Worm (Caenorhabditis elegans) whole organism, L3 larva: ENCODE results near the gene npr-16.

Source experiments
- ZK546.5 ChIP-seq: sonication (generic microtip); optimal IDR thresholded peaks from 2 replicates; lab custom pipeline; 2017; ENCODE audit warnings: missing biosample characterization, missing genetic modification characterization
- aly-2 ChIP-seq: fragments of 150-350 bp; optimal IDR thresholded peaks from 2 replicates; lab custom pipeline; 2014; ENCODE audit warnings: missing biosample characterization, missing genetic modification characterization
- ama-1 ChIP-seq: fragments of 150-350 bp; optimal IDR thresholded peaks from 2 replicates; lab custom pipeline; 2018
- ceh-16 ChIP-seq: sonication (generic microtip); optimal IDR thresholded peaks from 2 replicates; lab custom pipeline; 2017; ENCODE audit warnings: missing biosample characterization, missing genetic modification characterization
- ceh-28 ChIP-seq: fragments of 150-350 bp; optimal IDR thresholded peaks from 2 replicates; lab custom pipeline; 2014; ENCODE audit warnings: missing biosample characterization, missing genetic modification reagents, missing genetic modification characterization
- ceh-82 ChIP-seq: fragments of 150-350 bp; optimal IDR thresholded peaks from 2 replicates; lab custom pipeline; 2014; ENCODE audit warnings: missing biosample characterization, missing genetic modification characterization
- ceh-9 ChIP-seq: sonication (generic microtip); optimal IDR thresholded peaks from 2 replicates; lab custom pipeline; 2018; ENCODE audit warnings: missing biosample characterization, missing genetic modification characterization
- daf-12 ChIP-seq: fragments of 150-350 bp; optimal IDR thresholded peaks from 2 replicates; lab custom pipeline; 2014; ENCODE audit warnings: missing biosample characterization, missing genetic modification reagents, missing genetic modification characterization
- egl-27 ChIP-seq: sonication (generic microtip); optimal IDR thresholded peaks from 4 replicates; lab custom pipeline; 2017; ENCODE audit warnings: missing biosample characterization, missing genetic modification reagents, missing genetic modification characterization
- elt-1 ChIP-seq: fragments of 150-350 bp; optimal IDR thresholded peaks from 2 replicates; lab custom pipeline; 2014; ENCODE audit warnings: missing biosample characterization, missing genetic modification characterization
- elt-2 ChIP-seq: sonication (generic microtip); optimal IDR thresholded peaks from 2 replicates; lab custom pipeline; 2016; ENCODE audit warnings: missing genetic modification reagents, mild to moderate bottlenecking, missing genetic modification characterization, missing compliant biosample characterization
- elt-3 ChIP-seq, 3 experiments: fragments of 150-350 bp in 1 of 3; sonication (generic microtip) in 2 of 3; optimal IDR thresholded peaks; 2 replicates in 2 of 3; 4 replicates in 1 of 3; lab custom pipeline; 2014 to 2017; ENCODE audit warnings: missing biosample characterization in 3 of 3, missing genetic modification characterization in 3 of 3
- eor-1 ChIP-seq, 2 experiments: fragments of 150-350 bp; optimal IDR thresholded peaks; 2 replicates each; lab custom pipeline; 2014 to 2018; ENCODE audit warnings: missing biosample characterization in 2 of 2, missing genetic modification characterization in 2 of 2
- fkh-2 ChIP-seq: fragments of 150-350 bp; optimal IDR thresholded peaks from 2 replicates; lab custom pipeline; 2014; ENCODE audit warnings: missing biosample characterization, missing genetic modification reagents, missing genetic modification characterization
- lin-15B ChIP-seq: fragments of 150-350 bp; optimal IDR thresholded peaks from 2 replicates; lab custom pipeline; 2014; ENCODE audit warnings: missing biosample characterization, missing genetic modification characterization
- lin-39 ChIP-seq: fragments of 150-350 bp; optimal IDR thresholded peaks from 2 replicates; lab custom pipeline; 2018; ENCODE audit warnings: missing biosample characterization, missing genetic modification reagents, missing genetic modification characterization
- lsy-12 ChIP-seq: sonication (generic microtip); optimal IDR thresholded peaks from 2 replicates; lab custom pipeline; 2016; ENCODE audit warnings: mild to moderate bottlenecking, missing genetic modification characterization, missing compliant biosample characterization
- mdl-1 ChIP-seq: fragments of 150-350 bp; optimal IDR thresholded peaks from 2 replicates; lab custom pipeline; 2014; ENCODE audit warnings: missing biosample characterization, missing genetic modification characterization
- mml-1 ChIP-seq: fragments of 150-350 bp; sonication (generic microtip); optimal IDR thresholded peaks from 3 replicates; lab custom pipeline; 2014; ENCODE audit warnings: missing biosample characterization, missing genetic modification characterization
- nhr-11 ChIP-seq: fragments of 150-350 bp; optimal IDR thresholded peaks from 2 replicates; lab custom pipeline; 2014; ENCODE audit warnings: missing biosample characterization, missing genetic modification characterization
- nhr-23 ChIP-seq: fragments of 150-350 bp; optimal IDR thresholded peaks from 2 replicates; lab custom pipeline; 2014; ENCODE audit warnings: missing biosample characterization, missing genetic modification reagents, missing genetic modification characterization
- nhr-237 ChIP-seq: fragments of 150-350 bp; optimal IDR thresholded peaks from 2 replicates; lab custom pipeline; 2014; ENCODE audit warnings: missing biosample characterization, missing genetic modification characterization
- nhr-25 ChIP-seq: sonication (generic microtip); optimal IDR thresholded peaks from 2 replicates; lab custom pipeline; 2017; ENCODE audit warnings: missing biosample characterization, missing genetic modification characterization
- nhr-43 ChIP-seq: sonication (generic microtip); optimal IDR thresholded peaks from 2 replicates; lab custom pipeline; 2016; ENCODE audit warnings: mild to moderate bottlenecking, missing genetic modification characterization, missing compliant biosample characterization; ENCODE audit not compliant: poor library complexity, severe bottlenecking
- nhr-67 ChIP-seq: fragments of 150-350 bp; optimal IDR thresholded peaks from 2 replicates; lab custom pipeline; 2014; ENCODE audit warnings: missing biosample characterization, missing genetic modification characterization
- nhr-76 ChIP-seq: fragments of 150-350 bp; sonication (generic microtip); optimal IDR thresholded peaks from 5 replicates; lab custom pipeline; 2014; ENCODE audit warnings: missing biosample characterization, missing genetic modification characterization
- nhr-77 ChIP-seq: fragments of 150-350 bp; optimal IDR thresholded peaks from 2 replicates; lab custom pipeline; 2014; ENCODE audit warnings: missing biosample characterization, missing genetic modification characterization
- pha-4 ChIP-seq: fragments of 150-350 bp; optimal IDR thresholded peaks from 2 replicates; lab custom pipeline; 2014; ENCODE audit warnings: missing biosample characterization, missing genetic modification reagents, missing genetic modification characterization
- pqm-1 ChIP-seq: fragments of 150-350 bp; optimal IDR thresholded peaks from 2 replicates; lab custom pipeline; 2017; ENCODE audit warnings: missing biosample characterization, missing genetic modification characterization, inconsistent platforms
- sea-2 ChIP-seq: fragments of 150-350 bp; sonication (generic microtip); optimal IDR thresholded peaks from 4 replicates; lab custom pipeline; 2014; ENCODE audit warnings: missing biosample characterization, missing genetic modification reagents, missing genetic modification characterization
- snpc-4 ChIP-seq: fragments of 150-350 bp; optimal IDR thresholded peaks from 2 replicates; lab custom pipeline; 2014; ENCODE audit warnings: missing biosample characterization, missing genetic modification characterization
- unc-39 ChIP-seq: sonication (generic microtip); optimal IDR thresholded peaks from 4 replicates; lab custom pipeline; 2017; ENCODE audit warnings: missing biosample characterization, missing genetic modification characterization
- unc-62 ChIP-seq: fragments of 150-350 bp; sonication (generic microtip); optimal IDR thresholded peaks from 4 replicates; lab custom pipeline; 2014; ENCODE audit warnings: missing biosample characterization, missing genetic modification reagents, missing genetic modification characterization
- zag-1 ChIP-seq: fragments of 150-350 bp; optimal IDR thresholded peaks from 2 replicates; lab custom pipeline; 2014; ENCODE audit warnings: missing biosample characterization, missing genetic modification characterization
- ztf-11 ChIP-seq: fragments of 150-350 bp; optimal IDR thresholded peaks from 2 replicates; lab custom pipeline; 2014; ENCODE audit warnings: missing biosample characterization, missing genetic modification characterization
- ztf-4 ChIP-seq: fragments of 150-350 bp; optimal IDR thresholded peaks from 2 replicates; lab custom pipeline; 2014; ENCODE audit warnings: missing biosample characterization, missing genetic modification characterization

Gene npr-16

DNA sequence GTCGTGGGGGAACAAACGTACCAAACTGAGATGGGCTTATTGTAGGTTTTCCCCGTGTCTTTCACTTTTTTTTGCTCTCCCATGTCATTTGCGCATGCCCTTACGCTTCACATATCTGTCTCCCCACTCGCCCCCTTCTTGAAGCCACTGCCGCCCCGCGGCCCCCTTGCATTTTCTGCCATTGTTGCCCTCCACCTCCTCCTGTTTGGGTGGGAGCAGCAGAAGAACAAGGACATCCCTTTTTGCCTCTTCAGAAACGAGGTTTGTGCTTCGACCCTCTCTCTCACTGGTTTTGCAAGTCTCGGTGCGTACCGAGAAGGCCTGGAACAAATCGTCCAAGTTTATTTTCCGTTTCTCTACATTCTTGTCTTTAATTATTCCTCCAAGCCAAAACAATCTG lies 35.5 kb downstream of the npr-16 start:
- TF ChIP-seq aly-2 (tag; lab: Kevin White, UChicago), result no peak
- no peak for TF ChIP-seq ama-1 (lab: Kevin White, UChicago)
- TF ChIP-seq mml-1 (tag; lab: Kevin White, UChicago), result no peak
- TF ChIP-seq fkh-2 (tag; lab: Kevin White, UChicago), result no peak
- TF ChIP-seq mdl-1 (tag; lab: Kevin White, UChicago), result no peak
- TF ChIP-seq ceh-82 (tag; lab: Kevin White, UChicago), result no peak
- no peak for TF ChIP-seq pqm-1
- no peak for TF ChIP-seq unc-39

DNA sequence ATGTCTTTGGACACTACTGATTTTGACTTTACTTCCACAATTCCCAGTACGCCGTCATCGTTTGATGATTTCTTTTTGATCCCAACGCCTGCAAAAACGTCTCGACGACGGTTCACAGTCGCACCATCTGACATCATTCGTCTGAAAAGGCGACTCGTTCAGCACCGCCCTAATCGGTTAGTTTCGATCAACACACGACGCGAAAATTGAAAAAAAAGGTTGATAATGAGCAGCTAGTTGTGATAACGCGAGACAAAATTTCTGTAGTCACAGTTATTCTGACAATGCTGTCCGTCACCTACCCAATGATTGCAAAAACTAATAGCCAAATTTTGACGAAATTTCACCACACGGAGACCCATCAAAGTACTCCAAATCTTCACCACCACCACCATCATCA lies 37.3 kb downstream of the npr-16 start:
- TF ChIP-seq eor-1 (tag; optimal IDR thresholded peaks at IDR 0.05; lab: Kevin White, UChicago), result no peak
- peak; percentile 62 for TF ChIP-seq pqm-1
- peak; percentile 78 for TF ChIP-seq elt-2

DNA sequence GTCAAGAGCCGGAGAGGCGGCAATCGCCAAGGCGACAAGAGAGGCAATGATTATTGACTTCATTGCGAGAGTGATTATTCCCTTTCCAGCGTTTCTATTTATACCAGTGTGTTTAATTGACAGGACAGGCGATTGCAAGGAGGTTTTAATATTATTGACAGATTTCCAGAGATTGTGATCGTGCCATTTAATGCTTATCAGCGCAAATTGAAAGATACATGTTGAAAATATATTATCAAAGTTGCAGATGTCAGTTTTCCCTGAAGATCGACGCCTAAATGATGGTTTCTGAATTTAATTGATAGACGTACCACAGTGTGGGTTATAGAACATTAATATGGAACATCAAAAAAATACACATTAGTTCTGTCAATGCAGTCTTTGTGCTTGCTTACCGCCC lies 45.3 kb downstream of the npr-16 start, which contains the start of gene vit-4:
vit-4 (minus strand) TSS at position 63 of the 400 bp plus-strand sequence.
- no peak for TF ChIP-seq ztf-4 (tag; lab: Kevin White, UChicago)
- no peak for TF ChIP-seq lin-15B (tag; lab: Kevin White, UChicago)
- no peak for TF ChIP-seq sea-2 (GFP tag; lab: Kevin White, UChicago)
- TF ChIP-seq nhr-67, result no peak
- no peak for TF ChIP-seq zag-1
- no peak for TF ChIP-seq elt-3 (tag; optimal IDR thresholded peaks at IDR 0.05; lab: Kevin White, UChicago)
- no peak for TF ChIP-seq pha-4 (tag; lab: Kevin White, UChicago)
- no peak for TF ChIP-seq lin-39
- no peak for TF ChIP-seq nhr-11
- no peak for TF ChIP-seq ceh-9 (tag; lab: Kevin White, UChicago)
- TF ChIP-seq elt-2, result no peak
- TF ChIP-seq, all 47 proteins: peak for 0

DNA sequence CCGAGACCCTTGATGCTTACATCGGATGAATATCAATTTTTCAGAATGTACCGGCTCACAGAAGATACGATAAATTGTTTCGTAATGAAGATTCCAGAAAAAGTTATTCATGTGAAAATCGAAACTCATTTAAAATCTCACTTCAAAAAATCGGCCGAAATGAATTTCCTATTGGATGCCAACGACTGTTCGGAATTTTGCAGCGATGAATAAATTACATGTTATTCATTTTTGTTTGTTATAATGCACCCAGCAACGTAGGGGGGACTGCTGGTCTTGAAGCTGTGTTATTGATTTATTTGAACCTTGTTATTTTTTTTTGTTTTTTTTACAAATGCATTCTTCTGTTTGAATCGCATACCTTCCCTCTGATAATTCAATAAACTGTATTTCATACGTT lies 48.3 kb downstream of the npr-16 start:
- TF ChIP-seq snpc-4 (tag; lab: Kevin White, UChicago) (no peak), mdl-1 (tag; lab: Kevin White, UChicago) (no peak), elt-1 (no peak), pha-4 (tag; lab: Kevin White, UChicago) (no peak), eor-1 (tag; optimal IDR thresholded peaks at IDR 0.05; lab: Kevin White, UChicago) (no peak), pqm-1 (no peak), lin-39 (no peak), ztf-11 (no peak), nhr-43 (tag; lab: Kevin White, UChicago) (no peak), elt-2 (no peak), nhr-237 (tag; lab: Kevin White, UChicago) (no peak), ztf-4 (tag; lab: Kevin White, UChicago) (no peak), lsy-12 (tag; lab: Kevin White, UChicago) (no peak), sea-2 (GFP tag; lab: Kevin White, UChicago) (no peak), mml-1 (tag; lab: Kevin White, UChicago) (no peak), ceh-16 (tag; lab: Kevin White, UChicago) (no peak), lin-15B (tag; lab: Kevin White, UChicago) (no peak), ZK546.5 (tag; lab: Kevin White, UChicago) (no peak), egl-27 (tag; lab: Kevin White, UChicago) (no peak)
- TF ChIP-seq, all 47 proteins: peak for 0

DNA sequence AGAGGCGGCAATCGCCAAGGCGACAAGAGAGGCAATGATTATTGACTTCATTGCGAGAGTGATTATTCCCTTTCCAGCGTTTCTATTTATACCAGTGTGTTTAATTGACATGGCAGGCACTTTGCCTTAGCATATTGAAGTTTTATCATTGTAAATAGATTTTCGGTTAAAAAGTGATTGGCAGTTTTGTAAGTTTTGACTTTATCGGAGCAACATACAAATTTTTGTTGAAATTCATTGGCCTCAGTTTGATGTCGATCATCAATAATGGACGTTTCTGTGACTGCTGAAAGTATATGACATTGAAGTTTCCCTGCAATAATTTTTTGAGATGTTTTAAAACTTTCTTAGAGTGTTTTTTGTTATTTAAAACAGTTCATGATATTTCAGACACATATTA lies 53.9 kb downstream of the npr-16 start, which contains the start of gene vit-3:
vit-3 (minus strand) TSS at position 60 of the 400 bp plus-strand sequence.
- TF ChIP-seq nhr-43 (tag; lab: Kevin White, UChicago), result no peak

DNA sequence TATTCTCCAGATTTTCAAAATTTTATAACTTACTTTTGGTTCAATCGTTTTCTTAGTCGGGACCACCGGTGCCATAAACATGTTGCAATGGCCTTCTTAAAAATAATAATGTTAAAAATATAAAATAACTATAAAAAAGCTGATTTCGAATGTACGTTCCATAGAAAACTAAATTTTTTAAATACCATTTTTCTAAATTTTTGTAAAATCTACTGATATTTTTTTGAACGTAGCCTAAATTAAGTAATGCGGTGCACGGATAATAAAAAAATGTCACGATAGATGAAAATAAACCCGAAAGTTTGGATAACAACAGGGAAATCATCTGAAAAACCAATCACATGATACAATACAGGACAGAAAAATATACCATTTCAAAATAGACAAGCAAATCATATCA lies 54.9 kb downstream of the npr-16 start, which contains the start of gene T27A10.5:
T27A10.5 (minus strand) TSS at position 101 of the 400 bp plus-strand sequence.
- TF ChIP-seq ZK546.5 (tag; lab: Kevin White, UChicago) (no peak), unc-62 (GFP tag; lab: Kevin White, UChicago) (no peak), fkh-2 (tag; lab: Kevin White, UChicago) (no peak), ceh-28 (no peak), snpc-4 (tag; lab: Kevin White, UChicago) (no peak), nhr-77 (tag; lab: Kevin White, UChicago) (no peak), eor-1 (tag; optimal IDR thresholded peaks at IDR 0.05; lab: Kevin White, UChicago) (no peak), zag-1 (no peak), ceh-9 (tag; lab: Kevin White, UChicago) (no peak), pqm-1 (no peak), lin-15B (tag; lab: Kevin White, UChicago) (no peak), ceh-16 (tag; lab: Kevin White, UChicago) (no peak), lsy-12 (tag; lab: Kevin White, UChicago) (no peak), nhr-23 (tag; lab: Kevin White, UChicago) (no peak), nhr-25 (tag; lab: Kevin White, UChicago) (no peak), nhr-76 (tag; lab: Kevin White, UChicago) (no peak), daf-12 (tag; lab: Kevin White, UChicago) (no peak), elt-1 (no peak), pha-4 (tag; lab: Kevin White, UChicago) (no peak)
